Worm (Caenorhabditis elegans): ENCODE data around the gene Y77E11A.16.

Gene Y77E11A.16

DNA sequence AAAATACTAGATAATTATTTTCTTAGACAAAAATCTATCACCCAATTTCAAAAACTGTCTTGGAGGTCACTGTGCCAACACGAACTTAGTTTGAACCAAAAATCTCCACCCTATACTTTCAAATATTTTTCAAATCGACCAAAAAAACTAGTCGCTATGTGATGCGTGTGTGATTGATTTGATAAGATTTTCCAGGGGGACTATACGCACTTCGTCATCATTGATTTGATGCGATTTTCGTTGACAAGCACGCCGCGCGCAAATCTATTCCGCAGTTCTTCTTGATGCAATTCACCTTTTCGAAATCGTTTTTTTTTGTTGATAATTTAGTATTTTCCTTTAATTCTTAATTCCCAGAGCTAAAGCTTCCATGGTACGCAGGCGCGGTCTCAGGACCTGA is 31.8 kb upstream of the Y77E11A.16 start:
- no peak for TF ChIP-seq tbx-2 (tag; optimal IDR thresholded peaks at IDR 0.05)
- peak; percentile 27 for TF ChIP-seq lin-14 (GFP tag; optimal IDR thresholded peaks at IDR 0.05)
- TF ChIP-seq elt-3 (tag; optimal IDR thresholded peaks at IDR 0.05) = peak in 4 of 6 experiments; percentile 30 to 71 (median 43)
- peak; percentile 51 for TF ChIP-seq blmp-1 (tag; optimal IDR thresholded peaks at IDR 0.05)
- no peak for TF ChIP-seq unc-62 (GFP tag; optimal IDR thresholded peaks at IDR 0.05)
- TF ChIP-seq nhr-85 (tag) = peak; percentile 69
- peak in 1 of 2 experiments; percentile 21 for TF ChIP-seq lin-35 (GFP tag; optimal IDR thresholded peaks at IDR 0.05)
- peak; percentile 20 for TF ChIP-seq nhr-20 (tag; optimal IDR thresholded peaks at IDR 0.05)
- TF ChIP-seq mdl-1 (tag; optimal IDR thresholded peaks at IDR 0.05) = peak in 1 of 2 experiments; percentile 31

DNA sequence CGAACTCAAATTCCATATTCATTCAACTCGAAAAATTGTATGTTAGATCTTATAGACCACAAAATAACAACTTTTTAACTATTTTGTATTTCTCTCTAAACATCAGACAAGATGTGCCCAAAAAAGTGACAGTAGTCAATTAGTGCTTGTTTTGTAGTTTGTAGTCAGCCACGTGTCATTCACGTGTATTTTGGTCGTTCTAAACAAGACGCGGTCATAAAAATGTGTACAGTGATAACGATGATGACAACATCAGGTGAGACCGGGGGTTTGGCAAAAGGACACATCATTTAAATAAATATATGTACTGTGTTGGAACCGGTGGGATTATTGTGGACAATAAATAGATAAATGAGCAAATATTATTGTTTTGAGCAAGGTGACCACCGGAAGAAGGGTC is 31.0 kb upstream of the Y77E11A.16 start:
- TF ChIP-seq ceh-63 (GFP tag; optimal IDR thresholded peaks at IDR 0.05) = no peak
- no peak for TF ChIP-seq nhr-84 (tag; optimal IDR thresholded peaks at IDR 0.05)
- peak; percentile 54 for TF ChIP-seq snu-23 (GFP tag; optimal IDR thresholded peaks at IDR 0.05)
- peak; percentile 74 for TF ChIP-seq nhr-90 (tag; optimal IDR thresholded peaks at IDR 0.05; ENCODE audit: poor library complexity)
- no peak for TF ChIP-seq pag-3 (tag; optimal IDR thresholded peaks at IDR 0.05; ENCODE audit: borderline replicate concordance, insufficient read depth)
- no peak for TF ChIP-seq fos-1 (tag; optimal IDR thresholded peaks at IDR 0.05)
- no peak for TF ChIP-seq sox-4 (tag; optimal IDR thresholded peaks at IDR 0.05)
- no peak for TF ChIP-seq pqm-1 (tag; optimal IDR thresholded peaks at IDR 0.05)
- no peak for TF ChIP-seq aha-1 (tag; optimal IDR thresholded peaks at IDR 0.05)
- TF ChIP-seq lin-35 (GFP tag; optimal IDR thresholded peaks at IDR 0.05) = peak in 1 of 2 experiments; percentile 76
- TF ChIP-seq nhr-19 (GFP tag; conservative IDR thresholded peaks at IDR 0.05) = peak; percentile 61
- TF ChIP-seq swsn-7 (tag; optimal IDR thresholded peaks at IDR 0.05) = no peak
- TF ChIP-seq grh-1 (GFP tag; IDR thresholded peaks at IDR 0.05) = no peak
- no peak for TF ChIP-seq unc-86 (tag; optimal IDR thresholded peaks at IDR 0.05)
- TF ChIP-seq mef-2 (tag; optimal IDR thresholded peaks at IDR 0.05) = no peak
- TF ChIP-seq fkh-8 (tag; optimal IDR thresholded peaks at IDR 0.05) = no peak
- no peak for TF ChIP-seq irx-1 (tag; optimal IDR thresholded peaks at IDR 0.05)
- TF ChIP-seq nhr-11 (tag; optimal IDR thresholded peaks at IDR 0.05) = no peak
- TF ChIP-seq C04F5.9 (tag; optimal IDR thresholded peaks at IDR 0.05) = no peak
- TF ChIP-seq hlh-4 (tag; optimal IDR thresholded peaks at IDR 0.05) = no peak
- peak; percentile 7 for TF ChIP-seq mep-1 (tag; optimal IDR thresholded peaks at IDR 0.05)
- TF ChIP-seq zag-1 (tag; optimal IDR thresholded peaks at IDR 0.05) = no peak
- TF ChIP-seq ceh-8 (GFP tag; optimal IDR thresholded peaks at IDR 0.05) = no peak
- peak; percentile 72 for TF ChIP-seq nhr-71 (tag; optimal IDR thresholded peaks at IDR 0.05)
- TF ChIP-seq skn-1 (tag; optimal IDR thresholded peaks at IDR 0.05) = peak; percentile 24
- peak; percentile 81 for TF ChIP-seq elt-2 (tag; optimal IDR thresholded peaks at IDR 0.05)
- no peak for TF ChIP-seq dsc-1 (tag; optimal IDR thresholded peaks at IDR 0.05)
- no peak for TF ChIP-seq hlh-17 (GFP tag; optimal IDR thresholded peaks at IDR 0.05; ENCODE audit: borderline replicate concordance)
- no peak for TF ChIP-seq unc-30 (tag; optimal IDR thresholded peaks at IDR 0.05)
- TF ChIP-seq blmp-1 (tag; optimal IDR thresholded peaks at IDR 0.05) = peak; percentile 47
- no peak for TF ChIP-seq alr-1 (tag; optimal IDR thresholded peaks at IDR 0.05; ENCODE audit: borderline replicate concordance)
- TF ChIP-seq lin-13 (GFP tag; optimal IDR thresholded peaks at IDR 0.05) = no peak
- no peak for TF ChIP-seq egl-13 (tag; optimal IDR thresholded peaks at IDR 0.05)
- no peak for TF ChIP-seq unc-98 (GFP tag; IDR thresholded peaks at IDR 0.05)
- TF ChIP-seq C16A3.4 (tag; optimal IDR thresholded peaks at IDR 0.05) = no peak
- TF ChIP-seq zip-4 (GFP tag; optimal IDR thresholded peaks at IDR 0.05) = no peak
- TF ChIP-seq tbx-2 (tag; optimal IDR thresholded peaks at IDR 0.05) = peak; percentile 40
- peak in 4 of 6 experiments; percentile 6 to 82 (median 75) for TF ChIP-seq elt-3 (tag; optimal IDR thresholded peaks at IDR 0.05)
- no peak for TF ChIP-seq nhr-47 (tag; optimal IDR thresholded peaks at IDR 0.05)
- TF ChIP-seq mdl-1 (tag; optimal IDR thresholded peaks at IDR 0.05) = peak in 1 of 2 experiments; percentile 85
- TF ChIP-seq efl-1 (optimal IDR thresholded peaks at IDR 0.05) = no peak
- TF ChIP-seq efl-1 (GFP tag; optimal IDR thresholded peaks at IDR 0.05 in 1 of 2) = peak in 1 of 2 experiments; percentile 71
- no peak for TF ChIP-seq C34B4.2 (tag; optimal IDR thresholded peaks at IDR 0.05)
- no peak for TF ChIP-seq xbp-1 (tag; optimal IDR thresholded peaks at IDR 0.05)
- no peak for TF ChIP-seq vab-15 (tag; optimal IDR thresholded peaks at IDR 0.05)
- TF ChIP-seq fkh-10 (GFP tag; optimal IDR thresholded peaks at IDR 0.05) = no peak
- no peak for TF ChIP-seq lin-15B (tag; optimal IDR thresholded peaks at IDR 0.05)
